Worm (Caenorhabditis elegans) whole organism, L2 larva: ENCODE measurements around the gene fkh-8.

Experiments used
- F13H6.1 ChIP-seq: sonication (generic microtip); optimal IDR thresholded peaks from 2 replicates; lab custom pipeline; 2016; ENCODE audit warnings: missing genetic modification characterization, missing compliant biosample characterization
- ZK546.5 ChIP-seq: sonication (generic microtip); optimal IDR thresholded peaks from 2 replicates; lab custom pipeline; 2017; ENCODE audit warnings: missing biosample characterization, missing genetic modification characterization
- alr-1 ChIP-seq: fragments of 150-350 bp; optimal IDR thresholded peaks from 2 replicates; lab custom pipeline; 2014; ENCODE audit warnings: missing biosample characterization, missing genetic modification characterization
- aly-2 ChIP-seq: fragments of 150-350 bp; optimal IDR thresholded peaks from 2 replicates; lab custom pipeline; 2014; ENCODE audit warnings: missing biosample characterization, missing genetic modification characterization
- ama-1 ChIP-seq: fragments of 150-350 bp; optimal IDR thresholded peaks from 2 replicates; lab custom pipeline; 2018; ENCODE audit warnings: inconsistent platforms
- ceh-16 ChIP-seq: fragments of 150-350 bp; optimal IDR thresholded peaks from 2 replicates; lab custom pipeline; 2014; ENCODE audit warnings: missing biosample characterization, missing genetic modification characterization
- ceh-82 ChIP-seq: fragments of 150-350 bp; optimal IDR thresholded peaks from 2 replicates; lab custom pipeline; 2014; ENCODE audit warnings: missing biosample characterization, missing genetic modification characterization
- crh-2 ChIP-seq: sonication (generic microtip); optimal IDR thresholded peaks from 2 replicates; lab custom pipeline; 2017; ENCODE audit warnings: missing biosample characterization, missing genetic modification characterization
- dmd-4 ChIP-seq: sonication (generic microtip); optimal IDR thresholded peaks from 2 replicates; lab custom pipeline; 2017; ENCODE audit warnings: missing biosample characterization, missing genetic modification characterization
- elt-3 ChIP-seq: sonication (generic microtip); optimal IDR thresholded peaks from 2 replicates; lab custom pipeline; 2017; ENCODE audit warnings: missing biosample characterization, missing genetic modification characterization
- fos-1 ChIP-seq: fragments of 150-350 bp; optimal IDR thresholded peaks from 2 replicates; lab custom pipeline; 2014; ENCODE audit warnings: missing biosample characterization, missing genetic modification characterization
- gmeb-1 ChIP-seq: fragments of 150-350 bp; optimal IDR thresholded peaks from 2 replicates; lab custom pipeline; 2014; ENCODE audit warnings: missing biosample characterization, missing genetic modification characterization
- lin-11 ChIP-seq: fragments of 150-350 bp; sonication (generic microtip); optimal IDR thresholded peaks from 2 replicates; lab custom pipeline; 2014; ENCODE audit warnings: missing biosample characterization, missing genetic modification characterization, inconsistent platforms, mixed read lengths
- lin-13 ChIP-seq: fragments of 150-350 bp; optimal IDR thresholded peaks from 2 replicates; lab custom pipeline; 2014; ENCODE audit warnings: missing biosample characterization, missing genetic modification reagents, missing genetic modification characterization
- lsy-2 ChIP-seq, 2 experiments: fragments of 150-350 bp in 1 of 2; sonication (generic microtip) in 1 of 2; optimal IDR thresholded peaks; 2 replicates each; lab custom pipeline; 2014 to 2017; ENCODE audit warnings: missing biosample characterization in 2 of 2, missing genetic modification characterization in 2 of 2
- mbf-1 ChIP-seq: sonication (generic microtip); optimal IDR thresholded peaks from 2 replicates; lab custom pipeline; 2017; ENCODE audit warnings: missing biosample characterization, missing genetic modification characterization
- nhr-10 ChIP-seq: sonication (generic microtip); optimal IDR thresholded peaks from 2 replicates; lab custom pipeline; 2017; ENCODE audit warnings: missing biosample characterization, missing genetic modification characterization
- nhr-11 ChIP-seq: fragments of 150-350 bp; optimal IDR thresholded peaks from 2 replicates; lab custom pipeline; 2014; ENCODE audit warnings: missing biosample characterization, missing genetic modification characterization
- nhr-12 ChIP-seq: fragments of 150-350 bp; optimal IDR thresholded peaks from 2 replicates; lab custom pipeline; 2014; ENCODE audit warnings: missing biosample characterization, missing genetic modification characterization
- nhr-129 ChIP-seq: fragments of 150-350 bp; optimal IDR thresholded peaks from 2 replicates; lab custom pipeline; 2014; ENCODE audit warnings: missing biosample characterization, missing genetic modification characterization
- nhr-21 ChIP-seq: fragments of 150-350 bp; optimal IDR thresholded peaks from 2 replicates; lab custom pipeline; 2014; ENCODE audit warnings: missing biosample characterization, missing genetic modification characterization
- nhr-237 ChIP-seq: fragments of 150-350 bp; optimal IDR thresholded peaks from 2 replicates; lab custom pipeline; 2014; ENCODE audit warnings: missing biosample characterization, missing genetic modification characterization
- nhr-25 ChIP-seq: fragments of 150-350 bp; sonication (generic microtip); optimal IDR thresholded peaks from 3 replicates; lab custom pipeline; 2014; ENCODE audit warnings: missing biosample characterization, missing genetic modification characterization
- nhr-6 ChIP-seq: fragments of 150-350 bp; optimal IDR thresholded peaks from 2 replicates; lab custom pipeline; 2014; ENCODE audit warnings: missing biosample characterization, missing genetic modification characterization
- sem-4 ChIP-seq: fragments of 150-350 bp; optimal IDR thresholded peaks from 2 replicates; lab custom pipeline; 2014; ENCODE audit warnings: missing biosample characterization, missing genetic modification reagents, missing genetic modification characterization
- skn-1 ChIP-seq: sonication (generic microtip); optimal IDR thresholded peaks from 2 replicates; lab custom pipeline; 2017; ENCODE audit warnings: missing biosample characterization, missing genetic modification characterization
- sma-3 ChIP-seq: sonication (generic microtip); optimal IDR thresholded peaks from 2 replicates; lab custom pipeline; 2016; ENCODE audit warnings: missing genetic modification reagents, missing genetic modification characterization, missing compliant biosample characterization
- sma-9 ChIP-seq, 2 experiments: fragments of 150-350 bp in 1 of 2; sonication (generic microtip) in 1 of 2; optimal IDR thresholded peaks; 2 replicates each; lab custom pipeline; 2014 to 2016; ENCODE audit warnings: missing genetic modification characterization in 2 of 2, mild to moderate bottlenecking in 1 of 2, missing biosample characterization in 1 of 2, missing compliant biosample characterization in 1 of 2, missing genetic modification reagents in 1 of 2, moderate library complexity in 1 of 2
- snpc-4 ChIP-seq: fragments of 150-350 bp; optimal IDR thresholded peaks from 2 replicates; lab custom pipeline; 2014; ENCODE audit warnings: missing biosample characterization, missing genetic modification characterization
- unc-39 ChIP-seq: fragments of 150-350 bp; optimal IDR thresholded peaks from 2 replicates; lab custom pipeline; 2014; ENCODE audit warnings: missing biosample characterization, missing genetic modification characterization
- unc-62 ChIP-seq: fragments of 150-350 bp; optimal IDR thresholded peaks from 2 replicates; lab custom pipeline; 2014; ENCODE audit warnings: missing biosample characterization, missing genetic modification reagents, missing genetic modification characterization
- ztf-4 ChIP-seq: fragments of 150-350 bp; optimal IDR thresholded peaks from 2 replicates; lab custom pipeline; 2014; ENCODE audit warnings: missing biosample characterization, missing genetic modification characterization

Gene fkh-8

ce11 chrII:6191293-6191692 is at the start of gene fkh-8:
Gene fkh-8 (minus strand): TSS chrII:6191393.
- TF ChIP-seq sma-3 (GFP tag; lab: Kevin White, UChicago) (no peak), fos-1 (tag; lab: Kevin White, UChicago) (no peak), sem-4 (tag; lab: Kevin White, UChicago) (no peak), lsy-2 (tag; optimal IDR thresholded peaks at IDR 0.05; lab: Kevin White, UChicago) (no peak), lin-11 (no peak), F13H6.1 (tag; lab: Kevin White, UChicago) (no peak), nhr-237 (tag; lab: Kevin White, UChicago) (no peak), ceh-82 (tag; lab: Kevin White, UChicago) (no peak), skn-1 (tag; lab: Kevin White, UChicago) (no peak), alr-1 (tag; lab: Kevin White, UChicago) (no peak), unc-62 (GFP tag; lab: Kevin White, UChicago) (no peak), nhr-10 (tag; lab: Kevin White, UChicago) (no peak), ZK546.5 (tag; lab: Kevin White, UChicago) (no peak), nhr-12 (tag; lab: Kevin White, UChicago) (no peak), snpc-4 (no peak), elt-3 (tag; lab: Kevin White, UChicago) (no peak), nhr-21 (tag; lab: Kevin White, UChicago) (no peak), nhr-6 (tag; lab: Kevin White, UChicago) (no peak)

ce11 chrII:6236093-6236945 is 45.1 kb upstream of the fkh-8 start:
- peak; percentile 46 for TF ChIP-seq F13H6.1 (tag; lab: Kevin White, UChicago)
- TF ChIP-seq alr-1 (tag; lab: Kevin White, UChicago) = no peak
- peak; percentile 21 for TF ChIP-seq nhr-129 (tag; lab: Kevin White, UChicago)
- peak; percentile 4 for TF ChIP-seq nhr-25 (tag; lab: Kevin White, UChicago)

ce11 chrII:6235432-6236092 is 44.4 kb upstream of the fkh-8 start, which contains the start of gene T24H7.9:
Gene T24H7.9 (minus strand): TSS chrII:6235505.
- TF ChIP-seq F13H6.1 (tag; lab: Kevin White, UChicago) = no peak
- no peak for TF ChIP-seq skn-1 (tag; lab: Kevin White, UChicago)
- TF ChIP-seq ceh-82 (tag; lab: Kevin White, UChicago) = no peak
- no peak for TF ChIP-seq ceh-16 (tag; lab: Kevin White, UChicago)
- peak; percentile 27 for TF ChIP-seq fos-1 (tag; lab: Kevin White, UChicago)
- no peak for TF ChIP-seq unc-39 (tag; lab: Kevin White, UChicago)
- TF ChIP-seq elt-3 (tag; lab: Kevin White, UChicago) = no peak

ce11 chrII:6230116-6230515 is 38.9 kb upstream of the fkh-8 start:
- TF ChIP-seq skn-1 (tag; lab: Kevin White, UChicago) = no peak
- no peak for TF ChIP-seq crh-2 (tag; lab: Kevin White, UChicago)
- TF ChIP-seq dmd-4 (tag; lab: Kevin White, UChicago) = no peak
- no peak for TF ChIP-seq nhr-11 (tag; lab: Kevin White, UChicago)
- TF ChIP-seq gmeb-1 (tag; lab: Kevin White, UChicago) = no peak
- no peak for TF ChIP-seq lin-13 (GFP tag; lab: Kevin White, UChicago)
- TF ChIP-seq alr-1 (tag; lab: Kevin White, UChicago) = no peak
- no peak for TF ChIP-seq unc-62 (GFP tag; lab: Kevin White, UChicago)
- no peak for TF ChIP-seq aly-2 (tag; lab: Kevin White, UChicago)
- TF ChIP-seq sem-4 (tag; lab: Kevin White, UChicago) = no peak
- TF ChIP-seq ama-1 = no peak
- no peak for TF ChIP-seq sma-9 (GFP tag; optimal IDR thresholded peaks at IDR 0.05; lab: Kevin White, UChicago)
- TF ChIP-seq sma-9 (tag; optimal IDR thresholded peaks at IDR 0.05; lab: Kevin White, UChicago) = no peak
- TF ChIP-seq ztf-4 (tag; lab: Kevin White, UChicago) = no peak
- no peak for TF ChIP-seq mbf-1 (tag; lab: Kevin White, UChicago)
- no peak for TF ChIP-seq sma-3 (GFP tag; lab: Kevin White, UChicago)
- no peak for TF ChIP-seq elt-3 (tag; lab: Kevin White, UChicago)
